Worm (Caenorhabditis elegans): ENCODE results near the gene F02E11.3.

Gene F02E11.3

ce11 chrII:3264704-3265103 is 10.1 kb downstream of the F02E11.3 start:
- TF ChIP-seq ztf-1 (GFP tag; conservative IDR thresholded peaks at IDR 0.05) (no peak), nhr-21 (tag; optimal IDR thresholded peaks at IDR 0.05) (no peak), nhr-6 (tag; optimal IDR thresholded peaks at IDR 0.05) (no peak), C34F6.9 (tag; optimal IDR thresholded peaks at IDR 0.05) (no peak), ceh-82 (tag; optimal IDR thresholded peaks at IDR 0.05) (no peak), R02D3.7 (tag; optimal IDR thresholded peaks at IDR 0.05) (no peak), sem-4 (tag; optimal IDR thresholded peaks at IDR 0.05) (no peak), gmeb-1 (tag; optimal IDR thresholded peaks at IDR 0.05) (no peak), nhr-23 (tag; optimal IDR thresholded peaks at IDR 0.05) (no peak), F13H6.1 (tag; optimal IDR thresholded peaks at IDR 0.05) (no peak), unc-55 (GFP tag; optimal IDR thresholded peaks at IDR 0.05) (no peak)

- no peak for TF ChIP-seq alr-1 (tag; optimal IDR thresholded peaks at IDR 0.05)
- no peak for TF ChIP-seq sma-3 (GFP tag; optimal IDR thresholded peaks at IDR 0.05)
- no peak for TF ChIP-seq nhr-11 (tag; optimal IDR thresholded peaks at IDR 0.05)
- TF ChIP-seq ztf-4 (tag; optimal IDR thresholded peaks at IDR 0.05) = no peak
- TF ChIP-seq lin-11 (tag; optimal IDR thresholded peaks at IDR 0.05) = no peak
- no peak for TF ChIP-seq ceh-16 (tag; optimal IDR thresholded peaks at IDR 0.05)
- TF ChIP-seq blmp-1 (tag; optimal IDR thresholded peaks at IDR 0.05; ENCODE audit: insufficient read depth) = no peak
- no peak for TF ChIP-seq nhr-23 (tag; optimal IDR thresholded peaks at IDR 0.05)
- no peak for TF ChIP-seq nhr-10 (tag; optimal IDR thresholded peaks at IDR 0.05)
- no peak for TF ChIP-seq nhr-12 (tag; optimal IDR thresholded peaks at IDR 0.05)
- no peak for TF ChIP-seq zag-1 (tag; optimal IDR thresholded peaks at IDR 0.05)
- no peak for TF ChIP-seq sma-9 (GFP tag; optimal IDR thresholded peaks at IDR 0.05)
- TF ChIP-seq sma-9 (tag; optimal IDR thresholded peaks at IDR 0.05) = no peak
- TF ChIP-seq nhr-77 (tag; optimal IDR thresholded peaks at IDR 0.05) = no peak
Observed at ce11 chrII:3262504-3262903, 12.3 kb downstream of the F02E11.3 start, which contains the start of gene F02E11.2. Gene F02E11.2, plus strand, starts transcription at chrII:3262804.

- no peak for TF ChIP-seq ztf-11 (tag; optimal IDR thresholded peaks at IDR 0.05)
- no peak for TF ChIP-seq nhr-21 (tag; optimal IDR thresholded peaks at IDR 0.05)
- no peak for TF ChIP-seq unc-62 (GFP tag; optimal IDR thresholded peaks at IDR 0.05)
- no peak for TF ChIP-seq ceh-16 (tag; optimal IDR thresholded peaks at IDR 0.05)
- TF ChIP-seq dmd-4 (tag; optimal IDR thresholded peaks at IDR 0.05) = no peak
- TF ChIP-seq nhr-25 (tag; optimal IDR thresholded peaks at IDR 0.05) = no peak
- no peak for TF ChIP-seq nhr-237 (tag; optimal IDR thresholded peaks at IDR 0.05)
- TF ChIP-seq ztf-4 (tag; optimal IDR thresholded peaks at IDR 0.05) = no peak
- no peak for TF ChIP-seq unc-39 (tag; optimal IDR thresholded peaks at IDR 0.05)
- TF ChIP-seq nhr-23 (tag; optimal IDR thresholded peaks at IDR 0.05) = no peak
- TF ChIP-seq C34F6.9 (tag; optimal IDR thresholded peaks at IDR 0.05) = no peak
- no peak for TF ChIP-seq lin-11 (tag; optimal IDR thresholded peaks at IDR 0.05)
- no peak for TF ChIP-seq skn-1 (tag; optimal IDR thresholded peaks at IDR 0.05)
- no peak for TF ChIP-seq aly-2 (tag; optimal IDR thresholded peaks at IDR 0.05)
Observed at ce11 chrII:3259254-3259653, 15.6 kb downstream of the F02E11.3 start, which contains the start of gene gcy-19. Gene gcy-19, minus strand, starts transcription at chrII:3259354.

ce11 chrII:3251782-3252181 is 23.0 kb downstream of the F02E11.3 start:
- TF ChIP-seq nhr-21 (tag; optimal IDR thresholded peaks at IDR 0.05) = no peak
- TF ChIP-seq ztf-4 (tag; optimal IDR thresholded peaks at IDR 0.05) = no peak
- no peak for TF ChIP-seq mab-5 (tag; optimal IDR thresholded peaks at IDR 0.05)
- no peak for TF ChIP-seq nhr-23 (tag; optimal IDR thresholded peaks at IDR 0.05)
- no peak for TF ChIP-seq dmd-4 (tag; optimal IDR thresholded peaks at IDR 0.05)
- TF ChIP-seq ceh-82 (tag; optimal IDR thresholded peaks at IDR 0.05) = no peak
- no peak for TF ChIP-seq egl-27 (tag; optimal IDR thresholded peaks at IDR 0.05)
- TF ChIP-seq mdl-1 (tag; optimal IDR thresholded peaks at IDR 0.05) = no peak
- TF ChIP-seq gmeb-1 (tag; optimal IDR thresholded peaks at IDR 0.05) = no peak
- TF ChIP-seq nhr-129 (tag; optimal IDR thresholded peaks at IDR 0.05) = no peak
- TF ChIP-seq sem-4 (tag; optimal IDR thresholded peaks at IDR 0.05) = no peak
- no peak for TF ChIP-seq lin-13 (GFP tag; optimal IDR thresholded peaks at IDR 0.05)
- no peak for TF ChIP-seq skn-1 (tag; optimal IDR thresholded peaks at IDR 0.05)
- no peak for TF ChIP-seq unc-55 (GFP tag; optimal IDR thresholded peaks at IDR 0.05)
- TF ChIP-seq unc-62 (GFP tag; optimal IDR thresholded peaks at IDR 0.05) = no peak
